Worm (Caenorhabditis elegans) whole organism, L1 larva: ENCODE results near the gene frpr-3.

Experiments
- aly-2 ChIP-seq: fragments of 150-350 bp; optimal IDR thresholded peaks from 2 replicates; lab custom pipeline; 2014; ENCODE audit warnings: missing biosample characterization, missing genetic modification characterization
- ama-1 ChIP-seq: fragments of 150-350 bp; optimal IDR thresholded peaks from 2 replicates; lab custom pipeline; 2014
- ces-1 ChIP-seq: fragments of 150-350 bp; optimal IDR thresholded peaks from 2 replicates; lab custom pipeline; 2014; ENCODE audit warnings: missing biosample characterization, missing genetic modification reagents, missing genetic modification characterization
- egl-27 ChIP-seq, 2 experiments: fragments of 150-350 bp in 1 of 2; sonication (generic microtip); optimal IDR thresholded peaks; 3 replicates each; lab custom pipeline; 2017 to 2018; ENCODE audit warnings: missing biosample characterization in 2 of 2, missing genetic modification characterization in 2 of 2, missing genetic modification reagents in 2 of 2
- elt-3 ChIP-seq, 6 experiments: fragments of 150-350 bp in 1 of 6; sonication (generic microtip); optimal IDR thresholded peaks; 2 replicates each; lab custom pipeline; 2017 to 2018; ENCODE audit warnings: missing biosample characterization in 6 of 6, missing genetic modification characterization in 6 of 6, inconsistent platforms in 1 of 6
- mab-9 ChIP-seq: fragments of 200-800 bp; sonication (Bioruptor generic); IDR thresholded peaks from 2 replicates; pipeline ENCODE4 v1.3.6; 2022; ENCODE audit warnings: missing genetic modification reagents, missing genetic modification characterization, missing compliant biosample characterization
- mep-1 ChIP-seq: fragments of 150-350 bp; optimal IDR thresholded peaks from 2 replicates; lab custom pipeline; 2014; ENCODE audit warnings: missing biosample characterization, missing genetic modification characterization
- nhr-76 ChIP-seq: sonication (generic microtip); optimal IDR thresholded peaks from 2 replicates; lab custom pipeline; 2017; ENCODE audit warnings: missing biosample characterization, missing genetic modification characterization
- nhr-77 ChIP-seq: fragments of 150-350 bp; optimal IDR thresholded peaks from 2 replicates; lab custom pipeline; 2014; ENCODE audit warnings: missing biosample characterization, missing genetic modification characterization
- nhr-90 ChIP-seq: sonication (generic microtip); optimal IDR thresholded peaks from 2 replicates; lab custom pipeline; 2016; ENCODE audit warnings: mild to moderate bottlenecking, missing genetic modification characterization, missing compliant biosample characterization; ENCODE audit not compliant: poor library complexity
- pqm-1 ChIP-seq: sonication (generic microtip); optimal IDR thresholded peaks from 3 replicates; lab custom pipeline; 2017; ENCODE audit warnings: missing biosample characterization, missing genetic modification characterization
- snpc-4 ChIP-seq: fragments of 150-350 bp; optimal IDR thresholded peaks from 2 replicates; lab custom pipeline; 2014; ENCODE audit warnings: missing biosample characterization, missing genetic modification characterization
- unc-62 ChIP-seq: fragments of 150-350 bp; optimal IDR thresholded peaks from 2 replicates; lab custom pipeline; 2014; ENCODE audit warnings: missing biosample characterization, missing genetic modification reagents, missing genetic modification characterization
- ztf-11 ChIP-seq, 2 experiments: sonication (generic microtip); optimal IDR thresholded peaks; 2 replicates each; lab custom pipeline; 2016 to 2017; ENCODE audit warnings: missing genetic modification characterization in 2 of 2, missing biosample characterization in 1 of 2, missing compliant biosample characterization in 1 of 2

- no peak for TF ChIP-seq elt-3 (tag; optimal IDR thresholded peaks at IDR 0.05; lab: Kevin White, UChicago)
- no peak for TF ChIP-seq nhr-77 (tag; lab: Kevin White, UChicago)
- no peak for TF ChIP-seq ces-1
- TF ChIP-seq snpc-4 (tag; lab: Kevin White, UChicago): no peak
- TF ChIP-seq mab-9 (GFP tag; lab: Robert Waterston, UW): no peak
- no peak for TF ChIP-seq unc-62 (GFP tag; lab: Kevin White, UChicago)
- TF ChIP-seq pqm-1 (tag; lab: Kevin White, UChicago): no peak
- TF ChIP-seq egl-27 (tag; optimal IDR thresholded peaks at IDR 0.05; lab: Kevin White, UChicago): no peak
- TF ChIP-seq ztf-11 (tag; optimal IDR thresholded peaks at IDR 0.05; lab: Kevin White, UChicago): no peak
- TF ChIP-seq mep-1: no peak
- no peak for TF ChIP-seq nhr-90 (tag; lab: Kevin White, UChicago)
- TF ChIP-seq ama-1 (lab: Kevin White, UChicago): no peak
- TF ChIP-seq aly-2 (tag; lab: Kevin White, UChicago): no peak
- no peak for TF ChIP-seq nhr-76
Measured at ce11 chrV:7747132-7747531, 23.9 kb upstream of the frpr-3 start.
